Fruit fly (Drosophila melanogaster): ENCODE results near the gene CaMKI.

DNA sequence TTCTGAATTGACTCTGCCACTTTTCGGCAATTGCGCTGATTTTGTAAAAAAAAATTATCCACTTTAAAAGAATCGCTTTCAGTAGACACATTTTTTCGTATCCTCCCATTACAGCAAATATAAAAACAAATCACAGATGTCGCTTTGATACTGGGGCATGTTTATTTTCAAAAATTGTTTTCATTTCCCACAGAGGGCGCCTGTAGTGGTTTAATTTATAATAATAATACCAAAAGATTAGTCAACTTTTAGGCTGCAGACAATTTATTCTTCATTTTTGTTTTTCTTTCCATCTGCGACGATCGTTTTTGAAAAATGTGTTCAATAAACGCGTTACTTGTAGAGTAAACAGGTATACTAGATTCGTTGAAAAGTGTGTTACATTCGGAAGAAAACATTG is 38.5 kb upstream of the CaMKI start:
- no peak for TF ChIP-seq Blimp-1 (GFP tag; optimal IDR thresholded peaks at IDR 0.05)
- peak; percentile 8 for TF ChIP-seq CG10669 (GFP tag; optimal IDR thresholded peaks at IDR 0.05)
- TF ChIP-seq Ets21C (GFP tag; optimal IDR thresholded peaks at IDR 0.05), result no peak
- no peak for TF ChIP-seq CG6854 (GFP tag; optimal IDR thresholded peaks at IDR 0.05)
- TF ChIP-seq CG11294 (GFP tag; IDR thresholded peaks at IDR 0.05), result no peak
- no peak for TF ChIP-seq svp (GFP tag)
- peak; percentile 32 for TF ChIP-seq Eip75B (GFP tag; optimal IDR thresholded peaks at IDR 0.05)
- no peak for TF ChIP-seq CG16779 (tag; optimal IDR thresholded peaks at IDR 0.05)
- TF ChIP-seq Gug (GFP tag; IDR thresholded peaks at IDR 0.05), result no peak

Data from whole organism, prepupa.